Worm (Caenorhabditis elegans) whole organism, early embryonic: ENCODE measurements around the gene Y43F8C.6.

Experiments
- F13C5.2 ChIP-seq: sonication (generic microtip); optimal IDR thresholded peaks from 2 replicates; lab custom pipeline; 2017; ENCODE audit warnings: mild to moderate bottlenecking, missing genetic modification characterization, inconsistent platforms, missing compliant biosample characterization
- ceh-13 ChIP-seq: fragments of 200-800 bp; sonication (Bioruptor generic); optimal IDR thresholded peaks from 2 replicates; lab custom pipeline; 2018; ENCODE audit warnings: mild to moderate bottlenecking, missing genetic modification characterization, missing compliant biosample characterization
- hmbx-1 ChIP-seq: sonication (generic microtip); optimal IDR thresholded peaks from 2 replicates; lab custom pipeline; 2016; ENCODE audit warnings: mild to moderate bottlenecking, missing genetic modification characterization, missing compliant biosample characterization

- no peak for TF ChIP-seq hmbx-1
- TF ChIP-seq F13C5.2 (tag; lab: Kevin White, UChicago), result no peak
- TF ChIP-seq ceh-13 (GFP tag; lab: Kevin White, UChicago), result no peak
Observed at ce11 chrV:19599087-19599486, 41.6 kb downstream of the Y43F8C.6 start.
